Worm (Caenorhabditis elegans) whole organism, young adult: ENCODE data around the gene sgnh-1.

Experiments used
- B0336.3 ChIP-seq: fragments of 200-800 bp; sonication (Bioruptor generic); IDR thresholded peaks from 2 replicates; pipeline ENCODE4 v1.3.6; 2022; ENCODE audit warnings: missing genetic modification characterization, missing compliant biosample characterization
- C17E4.6 ChIP-seq: fragments of 200-800 bp; sonication (Bioruptor generic); IDR thresholded peaks from 2 replicates; pipeline ENCODE4 v1.3.6; 2022; ENCODE audit warnings: missing genetic modification reagents, missing genetic modification characterization, missing compliant biosample characterization
- D2030.7 ChIP-seq: fragments of 200-800 bp; sonication (Bioruptor generic); IDR thresholded peaks from 2 replicates; pipeline ENCODE4 v1.3.6; 2022; ENCODE audit warnings: missing genetic modification reagents, missing genetic modification characterization, missing compliant biosample characterization
- F10E7.11 ChIP-seq: sonication (generic microtip); optimal IDR thresholded peaks from 2 replicates; lab custom pipeline; 2017; ENCODE audit warnings: mild to moderate bottlenecking, missing genetic modification characterization, moderate library complexity, missing compliant biosample characterization
- F22D6.2 ChIP-seq: sonication (generic microtip); optimal IDR thresholded peaks from 2 replicates; lab custom pipeline; 2016; ENCODE audit warnings: mild to moderate bottlenecking, missing genetic modification characterization, missing compliant biosample characterization
- F23B12.7 ChIP-seq: sonication (generic microtip); optimal IDR thresholded peaks from 2 replicates; lab custom pipeline; 2017; ENCODE audit warnings: missing genetic modification characterization, mild to moderate bottlenecking, missing compliant biosample characterization, antibody characterized with exemption, moderate library complexity; ENCODE audit not compliant: insufficient read depth
- F37B4.10 ChIP-seq: fragments of 200-800 bp; sonication (Bioruptor generic); IDR thresholded peaks from 2 replicates; pipeline ENCODE4 v1.3.6; 2022; ENCODE audit warnings: missing genetic modification characterization, missing compliant biosample characterization
- F55B11.4 ChIP-seq: sonication (generic microtip); optimal IDR thresholded peaks from 2 replicates; lab custom pipeline; 2016; ENCODE audit warnings: missing compliant biosample characterization, missing genetic modification characterization, borderline replicate concordance; ENCODE audit not compliant: insufficient read depth
- K11D2.4 ChIP-seq: fragments of 200-800 bp; sonication (Bioruptor generic); IDR thresholded peaks from 2 replicates; pipeline ENCODE4 v1.3.6; 2022; ENCODE audit warnings: missing genetic modification reagents, missing genetic modification characterization, missing compliant biosample characterization
- T07F8.4 ChIP-seq: sonication (generic microtip); optimal IDR thresholded peaks from 2 replicates; lab custom pipeline; 2016; ENCODE audit warnings: mild to moderate bottlenecking, missing genetic modification characterization, moderate library complexity, missing compliant biosample characterization
- Y53G8AR.9 ChIP-seq: fragments of 200-800 bp; sonication (Bioruptor generic); conservative IDR thresholded peaks from 2 replicates; pipeline ENCODE4 v1.3.6; 2022; ENCODE audit warnings: missing genetic modification reagents, missing genetic modification characterization, missing compliant biosample characterization
- aptf-2 ChIP-seq: fragments of 200-800 bp; sonication (Bioruptor generic); conservative IDR thresholded peaks from 2 replicates; pipeline ENCODE4 v1.3.6; 2022; ENCODE audit warnings: missing genetic modification reagents, missing genetic modification characterization, missing compliant biosample characterization
- atf-7 ChIP-seq: sonication (generic microtip); optimal IDR thresholded peaks from 2 replicates; lab custom pipeline; 2017; ENCODE audit warnings: mild to moderate bottlenecking, missing genetic modification characterization, missing compliant biosample characterization
- attf-5 ChIP-seq: fragments of 200-800 bp; sonication (Bioruptor generic); optimal IDR thresholded peaks from 2 replicates; lab custom pipeline; 2018; ENCODE audit warnings: mild to moderate bottlenecking, missing genetic modification characterization, missing compliant biosample characterization
- ccch-3 ChIP-seq: fragments of 200-800 bp; sonication (Bioruptor generic); optimal IDR thresholded peaks from 2 replicates; lab custom pipeline; 2018; ENCODE audit warnings: mild to moderate bottlenecking, missing genetic modification characterization, missing compliant biosample characterization
- cebp-1 ChIP-seq, 2 experiments: fragments of 200-800 bp in 1 of 2; sonication (Bioruptor generic) in 1 of 2; sonication (generic microtip) in 1 of 2; IDR thresholded peaks in 1 of 2; optimal IDR thresholded peaks in 1 of 2; 2 replicates each; pipeline versions ENCODE4 v1.3.6 to Lab custom; 2017 to 2022; ENCODE audit warnings: missing compliant biosample characterization in 2 of 2, missing genetic modification characterization in 2 of 2, mild to moderate bottlenecking in 1 of 2, missing genetic modification reagents in 1 of 2, moderate library complexity in 1 of 2
- cebp-2 ChIP-seq: fragments of 200-800 bp; sonication (Bioruptor generic); IDR thresholded peaks from 2 replicates; pipeline ENCODE4 v1.3.6; 2022; ENCODE audit warnings: missing genetic modification characterization, missing compliant biosample characterization
- ceh-58 ChIP-seq: fragments of 200-800 bp; sonication (Bioruptor generic); IDR thresholded peaks from 2 replicates; pipeline ENCODE4 v1.3.6; 2022; ENCODE audit warnings: missing genetic modification characterization, missing compliant biosample characterization
- ceh-79 ChIP-seq: sonication (generic microtip); optimal IDR thresholded peaks from 2 replicates; lab custom pipeline; 2017; ENCODE audit warnings: mild to moderate bottlenecking, missing genetic modification characterization, missing compliant biosample characterization
- dox-1 ChIP-seq: fragments of 200-800 bp; sonication (Bioruptor generic); IDR thresholded peaks from 2 replicates; pipeline ENCODE4 v1.3.6; 2022; ENCODE audit warnings: missing genetic modification reagents, missing genetic modification characterization, missing compliant biosample characterization
- egrh-3 ChIP-seq: fragments of 200-800 bp; sonication (Bioruptor generic); IDR thresholded peaks from 2 replicates; pipeline ENCODE4 v1.3.6; 2022; ENCODE audit warnings: missing genetic modification reagents, missing genetic modification characterization, missing compliant biosample characterization
- ekl-4 ChIP-seq: fragments of 200-800 bp; sonication (Bioruptor generic); IDR thresholded peaks from 2 replicates; pipeline ENCODE4 v1.3.6; 2022; ENCODE audit warnings: missing genetic modification reagents, missing genetic modification characterization, missing compliant biosample characterization
- gei-17 ChIP-seq: fragments of 200-800 bp; sonication (Bioruptor generic); optimal IDR thresholded peaks from 2 replicates; lab custom pipeline; 2018; ENCODE audit warnings: mild to moderate bottlenecking, missing genetic modification characterization, missing compliant biosample characterization
- him-1 ChIP-seq: sonication (generic microtip); optimal IDR thresholded peaks from 2 replicates; lab custom pipeline; 2016; ENCODE audit warnings: missing genotype, missing genetic modification reagents, missing genetic modification characterization, missing compliant biosample characterization
- hlh-26 ChIP-seq: fragments of 200-800 bp; sonication (Bioruptor generic); conservative IDR thresholded peaks from 2 replicates; pipeline ENCODE4 v1.3.6; 2022; ENCODE audit warnings: missing genetic modification reagents, missing genetic modification characterization, missing compliant biosample characterization
- hmg-1.2 ChIP-seq: fragments of 200-800 bp; sonication (Bioruptor generic); IDR thresholded peaks from 2 replicates; pipeline ENCODE4 v1.3.6; 2022; ENCODE audit warnings: missing genetic modification reagents, missing genetic modification characterization, missing compliant biosample characterization
- hsf-1 ChIP-seq: fragments of 200-800 bp; sonication (Bioruptor generic); IDR thresholded peaks from 2 replicates; pipeline ENCODE4 v1.3.6; 2022; ENCODE audit warnings: missing genetic modification reagents, missing genetic modification characterization, missing compliant biosample characterization
- let-607 ChIP-seq, 2 experiments: fragments of 200-800 bp in 1 of 2; sonication (Bioruptor generic) in 1 of 2; sonication (generic microtip) in 1 of 2; optimal IDR thresholded peaks; 2 replicates each; lab custom pipeline; 2016 to 2018; ENCODE audit warnings: mild to moderate bottlenecking in 2 of 2, missing compliant biosample characterization in 2 of 2, missing genetic modification characterization in 2 of 2, moderate library complexity in 2 of 2, missing genotype in 1 of 2
- lin-26 ChIP-seq: fragments of 200-800 bp; sonication (Bioruptor generic); IDR thresholded peaks from 2 replicates; pipeline ENCODE4 v1.3.6; 2022; ENCODE audit warnings: missing genetic modification reagents, missing genetic modification characterization, missing compliant biosample characterization
- lin-35 ChIP-seq, 3 experiments: fragments of 150-350 bp in 2 of 3; sonication (generic microtip) in 1 of 3; optimal IDR thresholded peaks; 2 replicates each; lab custom pipeline; 2014 to 2018; ENCODE audit warnings: missing biosample characterization in 3 of 3, missing genetic modification characterization in 3 of 3, missing genetic modification reagents in 3 of 3
- lin-54 ChIP-seq: fragments of 200-800 bp; sonication (Bioruptor generic); optimal IDR thresholded peaks from 2 replicates; lab custom pipeline; 2018; ENCODE audit warnings: mild to moderate bottlenecking, missing genetic modification characterization, missing compliant biosample characterization
- lsl-1 ChIP-seq: fragments of 200-800 bp; sonication (Bioruptor generic); optimal IDR thresholded peaks from 2 replicates; lab custom pipeline; 2018; ENCODE audit warnings: mild to moderate bottlenecking, missing genetic modification characterization, moderate library complexity, missing compliant biosample characterization
- lsy-27 ChIP-seq: sonication (generic microtip); optimal IDR thresholded peaks from 2 replicates; lab custom pipeline; 2017; ENCODE audit warnings: missing genetic modification characterization, mild to moderate bottlenecking, missing compliant biosample characterization, antibody characterized with exemption, missing genotype, borderline replicate concordance; ENCODE audit not compliant: insufficient read depth
- madf-3 ChIP-seq: fragments of 200-800 bp; sonication (Bioruptor generic); IDR thresholded peaks from 2 replicates; pipeline ENCODE4 v1.3.6; 2022; ENCODE audit warnings: missing genetic modification reagents, missing genetic modification characterization, missing compliant biosample characterization
- madf-8 ChIP-seq: fragments of 200-800 bp; sonication (Bioruptor generic); conservative IDR thresholded peaks from 2 replicates; pipeline ENCODE4 v1.3.6; 2022; ENCODE audit warnings: missing genetic modification reagents, missing genetic modification characterization, missing compliant biosample characterization
- mxl-1 ChIP-seq: sonication (generic microtip); optimal IDR thresholded peaks from 2 replicates; lab custom pipeline; 2016; ENCODE audit warnings: missing genetic modification characterization, missing compliant biosample characterization
- nhr-120 ChIP-seq: fragments of 200-800 bp; sonication (Bioruptor generic); IDR thresholded peaks from 2 replicates; pipeline ENCODE4 v1.3.6; 2022; ENCODE audit warnings: missing genetic modification characterization, missing compliant biosample characterization
- nhr-179 ChIP-seq: sonication (generic microtip); optimal IDR thresholded peaks from 2 replicates; lab custom pipeline; 2016; ENCODE audit warnings: mild to moderate bottlenecking, missing genetic modification characterization, missing compliant biosample characterization
- nhr-90 ChIP-seq: sonication (generic microtip); optimal IDR thresholded peaks from 2 replicates; lab custom pipeline; 2016; ENCODE audit warnings: missing genotype, mild to moderate bottlenecking, missing genetic modification characterization, missing compliant biosample characterization
- repo-1 ChIP-seq: sonication (generic microtip); optimal IDR thresholded peaks from 2 replicates; lab custom pipeline; 2017; ENCODE audit warnings: mild to moderate bottlenecking, missing genetic modification characterization, missing compliant biosample characterization
- sea-2 ChIP-seq: fragments of 200-800 bp; sonication (Bioruptor generic); IDR thresholded peaks from 2 replicates; pipeline ENCODE4 v1.3.6; 2022; ENCODE audit warnings: missing genetic modification characterization, missing compliant biosample characterization
- snpc-1.1 ChIP-seq: sonication (generic microtip); optimal IDR thresholded peaks from 2 replicates; lab custom pipeline; 2017; ENCODE audit warnings: missing genetic modification characterization, mild to moderate bottlenecking, missing compliant biosample characterization, antibody characterized with exemption, moderate library complexity, missing genotype, missing genetic modification reagents; ENCODE audit not compliant: insufficient read depth
- tlf-1 ChIP-seq: fragments of 200-800 bp; sonication (Bioruptor generic); optimal IDR thresholded peaks from 2 replicates; lab custom pipeline; 2018; ENCODE audit warnings: mild to moderate bottlenecking, missing genetic modification characterization, missing compliant biosample characterization
- unc-62 ChIP-seq: fragments of 150-350 bp; optimal IDR thresholded peaks from 2 replicates; lab custom pipeline; 2014; ENCODE audit warnings: missing biosample characterization, missing genetic modification reagents, missing genetic modification characterization
- zim-3 ChIP-seq: sonication (generic microtip); optimal IDR thresholded peaks from 2 replicates; lab custom pipeline; 2017; ENCODE audit warnings: mild to moderate bottlenecking, missing genetic modification characterization, moderate library complexity, missing compliant biosample characterization
- ztf-18 ChIP-seq: sonication (generic microtip); optimal IDR thresholded peaks from 2 replicates; lab custom pipeline; 2016; ENCODE audit warnings: missing genotype, mild to moderate bottlenecking, missing genetic modification characterization, missing compliant biosample characterization
- ztf-28 ChIP-seq: fragments of 200-800 bp; sonication (Bioruptor generic); IDR thresholded peaks from 2 replicates; pipeline ENCODE4 v1.3.6; 2022; ENCODE audit warnings: missing genetic modification reagents, missing genetic modification characterization, missing compliant biosample characterization
- ztf-3 ChIP-seq: fragments of 200-800 bp; sonication (Bioruptor generic); optimal IDR thresholded peaks from 2 replicates; lab custom pipeline; 2018; ENCODE audit warnings: mild to moderate bottlenecking, missing genetic modification characterization, missing compliant biosample characterization

The sgnh-1 gene

DNA sequence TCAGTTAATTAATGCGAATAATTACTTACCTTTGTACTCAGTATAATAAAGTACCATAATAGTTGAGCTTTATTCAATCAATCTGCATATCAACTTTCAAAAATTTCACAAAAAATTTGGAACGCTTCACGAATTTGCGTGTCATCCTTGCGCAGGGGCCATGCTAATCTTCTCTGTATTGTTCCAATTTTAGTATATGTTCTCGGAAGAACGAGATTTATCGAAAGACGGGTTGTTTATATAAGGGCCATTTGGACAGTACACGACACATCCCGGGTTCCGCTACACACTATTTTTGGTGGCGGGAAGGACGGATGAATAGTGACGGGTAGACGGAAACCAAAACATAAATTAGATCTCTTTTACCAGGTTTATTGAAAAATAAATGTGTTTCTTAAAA lies 25.2 kb upstream of the sgnh-1 start (continued):
- TF ChIP-seq hlh-26, result no peak
- no peak for TF ChIP-seq let-607 (tag; optimal IDR thresholded peaks at IDR 0.05; lab: Kevin White, UChicago)
- peak; percentile 88 for TF ChIP-seq snpc-1.1
- no peak for TF ChIP-seq atf-7 (tag; lab: Kevin White, UChicago)
- TF ChIP-seq madf-3, result no peak
- no peak for TF ChIP-seq dox-1 (GFP tag; lab: Robert Waterston, UW)
- TF ChIP-seq cebp-2 (GFP tag; lab: Robert Waterston, UW), result no peak
- TF ChIP-seq mxl-1 (tag; lab: Kevin White, UChicago), result no peak
- peak; percentile 21; the same call in 1 of the 2 replicates for TF ChIP-seq ekl-4 (GFP tag; lab: Robert Waterston, UW)
- no peak for TF ChIP-seq ztf-28
- TF ChIP-seq cebp-1 (GFP tag; IDR thresholded peaks at IDR 0.05; lab: Robert Waterston, UW), result no peak
- TF ChIP-seq cebp-1 (tag; optimal IDR thresholded peaks at IDR 0.05; lab: Kevin White, UChicago), result no peak
- TF ChIP-seq F23B12.7 (tag; lab: Kevin White, UChicago), result no peak
- no peak for TF ChIP-seq unc-62 (GFP tag; lab: Kevin White, UChicago)
- TF ChIP-seq T07F8.4, result no peak
- TF ChIP-seq K11D2.4 (GFP tag; lab: Robert Waterston, UW), result no peak
- no peak for TF ChIP-seq tlf-1 (GFP tag; lab: Kevin White, UChicago)
- no peak for TF ChIP-seq Y53G8AR.9 (GFP tag; lab: Robert Waterston, UW)
- no peak for TF ChIP-seq F37B4.10
- peak; percentile 53; the same call in 1 of the 2 replicates for TF ChIP-seq D2030.7
- no peak for TF ChIP-seq lsl-1 (GFP tag; lab: Kevin White, UChicago)
- no peak for TF ChIP-seq nhr-179 (tag; lab: Kevin White, UChicago)
- TF ChIP-seq zim-3 (tag; lab: Kevin White, UChicago), result no peak
- no peak; the same call in 1 of the 2 replicates for TF ChIP-seq hmg-1.2 (GFP tag; lab: Robert Waterston, UW)
- TF ChIP-seq egrh-3 (GFP tag; lab: Robert Waterston, UW), result no peak
- TF ChIP-seq ztf-3, result no peak
- TF ChIP-seq madf-8 (GFP tag; lab: Robert Waterston, UW), result no peak
- TF ChIP-seq attf-5 (GFP tag; lab: Kevin White, UChicago), result no peak
- TF ChIP-seq ceh-79 (tag; lab: Kevin White, UChicago), result no peak
- TF ChIP-seq gei-17 (GFP tag; lab: Kevin White, UChicago), result no peak
- no peak for TF ChIP-seq B0336.3 (GFP tag; lab: Robert Waterston, UW)
- no peak for TF ChIP-seq lsy-27 (tag; lab: Kevin White, UChicago)
- no peak for TF ChIP-seq nhr-120
- no peak for TF ChIP-seq repo-1 (tag; lab: Kevin White, UChicago)
- TF ChIP-seq sea-2, result no peak
- no peak for TF ChIP-seq lin-35 (GFP tag; optimal IDR thresholded peaks at IDR 0.05; lab: Kevin White, UChicago)
- peak; percentile 31 for TF ChIP-seq him-1 (tag; lab: Kevin White, UChicago)
- no peak for TF ChIP-seq F22D6.2 (tag; lab: Kevin White, UChicago)
- no peak for TF ChIP-seq C17E4.6 (GFP tag; lab: Robert Waterston, UW)
- TF ChIP-seq ztf-18 (tag; lab: Kevin White, UChicago), result no peak
- no peak for TF ChIP-seq nhr-90 (tag; lab: Kevin White, UChicago)
- no peak for TF ChIP-seq aptf-2 (GFP tag; lab: Robert Waterston, UW)
- no peak for TF ChIP-seq lin-54
- no peak for TF ChIP-seq F10E7.11 (tag; lab: Kevin White, UChicago)
- no peak for TF ChIP-seq ccch-3 (GFP tag; lab: Kevin White, UChicago)
- no peak; the same call in 1 of the 2 replicates for TF ChIP-seq lin-26
- 0 out of 2 replicates have a peak, but pooled peaks have one; percentile 34 for TF ChIP-seq hsf-1 (GFP tag; lab: Robert Waterston, UW)
- no peak for TF ChIP-seq ceh-58
- TF ChIP-seq F55B11.4, result no peak
